Fruit fly (Drosophila melanogaster): Measurements from ENCODE around the gene Ephrin.

DNA sequence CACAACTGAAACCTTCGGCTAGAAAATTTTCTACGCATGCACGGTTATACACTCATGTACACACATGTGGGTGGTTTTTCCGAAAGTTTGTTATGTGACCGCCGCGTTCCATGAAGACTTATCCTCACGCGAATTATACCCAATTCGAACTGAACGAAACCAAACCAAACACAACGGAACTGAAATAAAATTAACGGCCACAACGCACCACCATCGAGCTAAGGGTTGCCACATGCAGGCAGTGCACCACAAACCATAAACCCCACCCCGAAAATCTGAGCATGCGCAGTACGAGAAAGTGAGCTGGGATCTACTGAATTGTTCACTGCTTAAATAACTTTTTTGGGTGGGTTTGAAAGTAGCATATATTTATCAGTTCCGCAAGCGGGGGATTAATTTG, 35.9 kb downstream of the Ephrin start, which contains the start of gene onecut:
- TF ChIP-seq kay (GFP tag; ENCODE audit: borderline replicate concordance), result no peak
- TF ChIP-seq ovo (GFP tag; optimal IDR thresholded peaks at IDR 0.05), result no peak
- TF ChIP-seq CG14711 (tag; optimal IDR thresholded peaks at IDR 0.05), result peak; percentile 51
- TF ChIP-seq cic (GFP tag; optimal IDR thresholded peaks at IDR 0.05), result no peak
- no peak for TF ChIP-seq CG5204 (GFP tag; optimal IDR thresholded peaks at IDR 0.05)
- no peak for TF ChIP-seq CG33017 (tag; optimal IDR thresholded peaks at IDR 0.05)
- no peak for TF ChIP-seq cnc (optimal IDR thresholded peaks at IDR 0.05)
- TF ChIP-seq Hr96 (GFP tag; optimal IDR thresholded peaks at IDR 0.05), result no peak
- no peak for TF ChIP-seq CG7045 (GFP tag; optimal IDR thresholded peaks at IDR 0.05)
- TF ChIP-seq CG12768 (GFP tag; optimal IDR thresholded peaks at IDR 0.05), result no peak
- no peak for TF ChIP-seq Clk (GFP tag; optimal IDR thresholded peaks at IDR 0.05)
- TF ChIP-seq toe (GFP tag; optimal IDR thresholded peaks at IDR 0.05), result no peak
